Fruit fly (Drosophila melanogaster) whole organism, wandering third instar larva: Measurements from ENCODE around the gene CG15531.

Experiments
- GATAd ChIP-seq: sonication (Bioruptor generic); optimal IDR thresholded peaks from 2 replicates; lab custom pipeline; 2016; ENCODE audit warnings: missing biosample characterization, missing genetic modification characterization
- dsf ChIP-seq: sonication (Bioruptor generic); optimal IDR thresholded peaks from 2 replicates; lab custom pipeline; 2016; ENCODE audit warnings: missing biosample characterization, missing genetic modification characterization, borderline replicate concordance
- fru ChIP-seq: fragments of 200-800 bp; sonication (Bioruptor generic); optimal IDR thresholded peaks from 3 replicates; lab custom pipeline; 2016; ENCODE audit warnings: missing biosample characterization, mild to moderate bottlenecking, missing genetic modification characterization
- pan ChIP-seq: fragments of >200 bp; optimal IDR thresholded peaks from 2 replicates; lab custom pipeline; 2017

DNA sequence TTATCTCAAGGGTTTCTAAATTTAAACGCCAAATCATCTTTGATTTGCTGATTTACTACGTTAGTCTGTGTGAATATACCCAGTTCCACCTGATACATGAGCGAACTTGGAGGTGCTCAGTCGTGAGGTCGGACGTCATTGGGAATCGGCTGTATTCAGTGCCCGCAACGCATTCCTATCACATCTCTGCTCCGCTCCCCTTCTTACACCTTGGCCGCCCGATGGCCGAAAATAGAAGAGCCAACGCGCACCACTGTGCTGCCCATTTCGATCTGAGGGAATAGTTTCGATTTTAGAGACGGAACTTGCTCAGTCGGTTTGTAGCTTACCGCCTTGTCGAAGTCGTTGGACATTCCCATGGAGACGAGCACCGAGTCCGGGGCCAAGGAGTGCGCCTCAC lies 19.7 kb downstream of the CG15531 start:
- no peak for TF ChIP-seq GATAd (GFP tag; lab: Kevin White, UChicago)
- TF ChIP-seq fru (GFP tag; lab: Kevin White, UChicago), result no peak
- no peak for TF ChIP-seq pan (lab: Kevin White, UChicago)
- no peak for TF ChIP-seq dsf
